Worm (Caenorhabditis elegans): Measurements from ENCODE around the gene T26G10.4.

T26G10.4 gene

ce11 chrIII:9442846-9443245, 22.5 kb downstream of the T26G10.4 start:
- TF ChIP-seq snpc-1.2 (GFP tag; IDR thresholded peaks at IDR 0.05), result no peak
- no peak for TF ChIP-seq fos-1 (tag; optimal IDR thresholded peaks at IDR 0.05)
- TF ChIP-seq daf-8 (GFP tag; IDR thresholded peaks at IDR 0.05), result no peak
- no peak for TF ChIP-seq madf-5 (GFP tag; IDR thresholded peaks at IDR 0.05)
- no peak for TF ChIP-seq dpl-1 (GFP tag; optimal IDR thresholded peaks at IDR 0.05)
- no peak for TF ChIP-seq hlh-30 (tag; optimal IDR thresholded peaks at IDR 0.05; ENCODE audit: insufficient read depth)
- no peak for TF ChIP-seq nhr-42 (GFP tag; IDR thresholded peaks at IDR 0.05)
- TF ChIP-seq nhr-77 (tag; optimal IDR thresholded peaks at IDR 0.05), result no peak
- 0 out of 2 replicates have a peak, but pooled peaks have one; percentile 35 for TF ChIP-seq arid-1 (GFP tag; conservative IDR thresholded peaks at IDR 0.05)
- TF ChIP-seq attf-4 (tag; optimal IDR thresholded peaks at IDR 0.05), result no peak
- peak; percentile 40 for TF ChIP-seq lin-13 (GFP tag; optimal IDR thresholded peaks at IDR 0.05)
- no peak for TF ChIP-seq lsy-2 (tag; optimal IDR thresholded peaks at IDR 0.05)
- TF ChIP-seq daf-19 (GFP tag; conservative IDR thresholded peaks at IDR 0.05), result 0 out of 2 replicates have a peak, but pooled peaks have one; percentile 25
- TF ChIP-seq lin-38 (GFP tag; IDR thresholded peaks at IDR 0.05), result peak; percentile 31; the same call in 1 of the 2 replicates
- TF ChIP-seq ctbp-1 (GFP tag; IDR thresholded peaks at IDR 0.05), result no peak
- 0 out of 2 replicates have a peak, but pooled peaks have one; percentile 5 for TF ChIP-seq Y48G9A.11 (GFP tag; IDR thresholded peaks at IDR 0.05)
- peak; percentile 5 for TF ChIP-seq F49E8.2 (tag; optimal IDR thresholded peaks at IDR 0.05; ENCODE audit: borderline replicate concordance)

- TF ChIP-seq nhr-11 (tag; optimal IDR thresholded peaks at IDR 0.05) (peak; percentile 75), lin-39 (tag; optimal IDR thresholded peaks at IDR 0.05) (no peak), php-3 (GFP tag; IDR thresholded peaks at IDR 0.05) (no peak), dmd-8 (GFP tag; IDR thresholded peaks at IDR 0.05) (no peak), lin-13 (GFP tag; optimal IDR thresholded peaks at IDR 0.05) (peak; percentile 60), nhr-42 (GFP tag; IDR thresholded peaks at IDR 0.05) (0 out of 2 replicates have a peak, but pooled peaks have one; percentile 44), set-16 (GFP tag; IDR thresholded peaks at IDR 0.05) (peak; percentile 50), duxl-1 (tag; optimal IDR thresholded peaks at IDR 0.05; ENCODE audit: poor library complexity) (peak; percentile 29), daf-19 (GFP tag; conservative IDR thresholded peaks at IDR 0.05) (no peak), T20F7.1 (GFP tag; optimal IDR thresholded peaks at IDR 0.05) (peak; percentile 69), dmd-9 (GFP tag; IDR thresholded peaks at IDR 0.05) (no peak), dpl-1 (GFP tag; optimal IDR thresholded peaks at IDR 0.05) (peak; percentile 93), ZK337.2 (GFP tag; IDR thresholded peaks at IDR 0.05) (no peak), F44E2.7 (GFP tag; IDR thresholded peaks at IDR 0.05) (peak; percentile 63; the same call in 1 of the 2 replicates), jun-1 (tag; optimal IDR thresholded peaks at IDR 0.05) (no peak), hif-1 (tag; optimal IDR thresholded peaks at IDR 0.05) (peak in 1 of 2 experiments; percentile 54), egl-43 (GFP tag; IDR thresholded peaks at IDR 0.05) (no peak), hmg-1.1 (GFP tag; IDR thresholded peaks at IDR 0.05) (peak; percentile 81), nhr-28 (tag; optimal IDR thresholded peaks at IDR 0.05) (peak; percentile 69), ZK546.5 (tag; optimal IDR thresholded peaks at IDR 0.05) (no peak), dve-1 (tag; optimal IDR thresholded peaks at IDR 0.05; ENCODE audit: insufficient read depth) (peak; percentile 78), ceh-28 (tag; optimal IDR thresholded peaks at IDR 0.05) (peak; percentile 89), arid-1 (GFP tag; conservative IDR thresholded peaks at IDR 0.05) (peak; percentile 51; the same call in 1 of the 2 replicates), mxl-3 (GFP tag; optimal IDR thresholded peaks at IDR 0.05) (peak; percentile 20), ctbp-1 (GFP tag; IDR thresholded peaks at IDR 0.05) (peak; percentile 38; the same call in 1 of the 2 replicates), nhr-10 (tag; optimal IDR thresholded peaks at IDR 0.05) (peak; percentile 26), unc-62 (GFP tag; optimal IDR thresholded peaks at IDR 0.05 in 1 of 2) (peak in 1 of 2 experiments; percentile 96), unc-62 (tag; optimal IDR thresholded peaks at IDR 0.05) (no peak), madf-5 (GFP tag; IDR thresholded peaks at IDR 0.05) (no peak), ces-1 (GFP tag; optimal IDR thresholded peaks at IDR 0.05) (no peak), hlh-11 (tag; optimal IDR thresholded peaks at IDR 0.05) (peak; percentile 92), lsy-2 (tag; optimal IDR thresholded peaks at IDR 0.05) (peak; percentile 64 to 92), pqm-1 (tag; optimal IDR thresholded peaks at IDR 0.05) (no peak), ama-1 (optimal IDR thresholded peaks at IDR 0.05) (peak; percentile 89), egl-27 (tag; optimal IDR thresholded peaks at IDR 0.05) (no peak), dmd-6 (GFP tag; IDR thresholded peaks at IDR 0.05) (peak; percentile 61), hlh-30 (tag; optimal IDR thresholded peaks at IDR 0.05; ENCODE audit: insufficient read depth) (peak; percentile 91), T26A8.4 (GFP tag; IDR thresholded peaks at IDR 0.05) (peak; percentile 51), mdl-1 (tag; optimal IDR thresholded peaks at IDR 0.05) (peak in 1 of 2 experiments; percentile 62)
These were observed 23.2 kb downstream of the T26G10.4 start, which contains the start of gene pir-2 for ce11 chrIII:9443417-9444027. pir-2 (minus strand) TSS chrIII:9443634.

Data from whole organism, L4 larva.